Worm (Caenorhabditis elegans) whole organism, L1 larva: Measurements from ENCODE around the gene gem-1.

ENCODE experiments used
- C04F5.9 ChIP-seq: sonication (generic microtip); optimal IDR thresholded peaks from 2 replicates; lab custom pipeline; 2016; ENCODE audit warnings: missing genetic modification characterization, missing compliant biosample characterization
- Y116A8C.19 ChIP-seq: sonication (generic microtip); optimal IDR thresholded peaks from 2 replicates; lab custom pipeline; 2016; ENCODE audit warnings: missing compliant biosample characterization, missing genetic modification characterization, borderline replicate concordance
- aha-1 ChIP-seq: fragments of 150-350 bp; optimal IDR thresholded peaks from 2 replicates; lab custom pipeline; 2014; ENCODE audit warnings: missing biosample characterization, missing genetic modification characterization
- blmp-1 ChIP-seq: fragments of 150-350 bp; optimal IDR thresholded peaks from 2 replicates; lab custom pipeline; 2014; ENCODE audit warnings: missing biosample characterization, missing genetic modification characterization
- ceh-63 ChIP-seq: fragments of 200-800 bp; sonication (Bioruptor generic); optimal IDR thresholded peaks from 2 replicates; lab custom pipeline; 2018; ENCODE audit warnings: mild to moderate bottlenecking, missing genetic modification characterization, missing compliant biosample characterization
- dsc-1 ChIP-seq: sonication (generic microtip); optimal IDR thresholded peaks from 2 replicates; lab custom pipeline; 2016; ENCODE audit warnings: mild to moderate bottlenecking, missing genetic modification characterization, missing compliant biosample characterization
- efl-1 ChIP-seq, 4 experiments: fragments of 150-350 bp; optimal IDR thresholded peaks in 3 of 4; peaks in 1 of 4; 1 replicate in 1 of 4; 2 replicates in 3 of 4; lab custom pipeline; 2014; ENCODE audit warnings: missing biosample characterization in 2 of 4, missing genetic modification characterization in 2 of 4, missing genetic modification reagents in 2 of 4
- efl-3 ChIP-seq: fragments of 200-800 bp; sonication (Bioruptor generic); optimal IDR thresholded peaks from 2 replicates; lab custom pipeline; 2018; ENCODE audit warnings: mild to moderate bottlenecking, missing genetic modification characterization, missing compliant biosample characterization
- elt-2 ChIP-seq: sonication (generic microtip); optimal IDR thresholded peaks from 2 replicates; lab custom pipeline; 2016; ENCODE audit warnings: missing genetic modification characterization, mild to moderate bottlenecking, inconsistent platforms, missing compliant biosample characterization, missing genetic modification reagents
- elt-3 ChIP-seq, 6 experiments: fragments of 150-350 bp in 1 of 6; sonication (generic microtip); optimal IDR thresholded peaks; 2 replicates each; lab custom pipeline; 2017 to 2018; ENCODE audit warnings: missing biosample characterization in 6 of 6, missing genetic modification characterization in 6 of 6, inconsistent platforms in 1 of 6
- grh-1 ChIP-seq: fragments of 200-800 bp; sonication (Bioruptor generic); IDR thresholded peaks from 2 replicates; pipeline ENCODE4 v1.3.6; 2022; ENCODE audit warnings: missing genetic modification reagents, missing genetic modification characterization, missing compliant biosample characterization
- hpl-2 ChIP-seq: fragments of 150-350 bp; optimal IDR thresholded peaks from 2 replicates; lab custom pipeline; 2014; ENCODE audit warnings: missing biosample characterization, missing genetic modification reagents, missing genetic modification characterization
- lin-13 ChIP-seq: fragments of 150-350 bp; optimal IDR thresholded peaks from 2 replicates; lab custom pipeline; 2014; ENCODE audit warnings: missing biosample characterization, missing genetic modification reagents, missing genetic modification characterization
- lin-14 ChIP-seq: fragments of 200-800 bp; sonication (Bioruptor generic); optimal IDR thresholded peaks from 2 replicates; lab custom pipeline; 2018; ENCODE audit warnings: mild to moderate bottlenecking, missing genetic modification characterization, moderate library complexity, missing compliant biosample characterization
- lin-15B ChIP-seq: fragments of 150-350 bp; sonication (generic microtip); optimal IDR thresholded peaks from 3 replicates; lab custom pipeline; 2014; ENCODE audit warnings: missing biosample characterization, missing genetic modification characterization
- lin-35 ChIP-seq, 2 experiments: fragments of 150-350 bp; optimal IDR thresholded peaks; 2 replicates each; lab custom pipeline; 2014; ENCODE audit warnings: missing biosample characterization in 2 of 2, missing genetic modification characterization in 2 of 2, missing genetic modification reagents in 2 of 2
- lir-3 ChIP-seq: sonication (generic microtip); optimal IDR thresholded peaks from 2 replicates; lab custom pipeline; 2016; ENCODE audit warnings: mild to moderate bottlenecking, missing genetic modification characterization, moderate library complexity, missing compliant biosample characterization; ENCODE audit not compliant: poor library complexity
- mab-9 ChIP-seq: fragments of 200-800 bp; sonication (Bioruptor generic); IDR thresholded peaks from 2 replicates; pipeline ENCODE4 v1.3.6; 2022; ENCODE audit warnings: missing genetic modification reagents, missing genetic modification characterization, missing compliant biosample characterization
- mep-1 ChIP-seq: fragments of 150-350 bp; optimal IDR thresholded peaks from 2 replicates; lab custom pipeline; 2014; ENCODE audit warnings: missing biosample characterization, missing genetic modification characterization
- nhr-11 ChIP-seq: fragments of 150-350 bp; optimal IDR thresholded peaks from 2 replicates; lab custom pipeline; 2014; ENCODE audit warnings: missing biosample characterization, missing genetic modification characterization
- nhr-20 ChIP-seq: sonication (generic microtip); optimal IDR thresholded peaks from 2 replicates; lab custom pipeline; 2016; ENCODE audit warnings: mild to moderate bottlenecking, missing genetic modification characterization, missing compliant biosample characterization
- nhr-28 ChIP-seq: fragments of 150-350 bp; optimal IDR thresholded peaks from 2 replicates; lab custom pipeline; 2014; ENCODE audit warnings: missing biosample characterization, missing genetic modification characterization
- nhr-47 ChIP-seq: sonication (generic microtip); optimal IDR thresholded peaks from 2 replicates; lab custom pipeline; 2016; ENCODE audit warnings: mild to moderate bottlenecking, missing genetic modification characterization, moderate library complexity, missing compliant biosample characterization
- nhr-71 ChIP-seq: sonication (generic microtip); optimal IDR thresholded peaks from 2 replicates; lab custom pipeline; 2016; ENCODE audit warnings: mild to moderate bottlenecking, missing genetic modification characterization, moderate library complexity, missing compliant biosample characterization
- nhr-76 ChIP-seq: sonication (generic microtip); optimal IDR thresholded peaks from 2 replicates; lab custom pipeline; 2017; ENCODE audit warnings: missing biosample characterization, missing genetic modification characterization
- nhr-84 ChIP-seq: sonication (generic microtip); optimal IDR thresholded peaks from 2 replicates; lab custom pipeline; 2017; ENCODE audit warnings: missing biosample characterization, missing genetic modification characterization
- nhr-85 ChIP-seq: sonication (generic microtip); peaks from one replicate; lab custom pipeline; 2016; ENCODE audit warnings: missing genetic modification characterization, inconsistent platforms, missing compliant biosample characterization
- nhr-90 ChIP-seq: sonication (generic microtip); optimal IDR thresholded peaks from 2 replicates; lab custom pipeline; 2016; ENCODE audit warnings: mild to moderate bottlenecking, missing genetic modification characterization, missing compliant biosample characterization; ENCODE audit not compliant: poor library complexity
- pag-3 ChIP-seq: sonication (generic microtip); optimal IDR thresholded peaks from 2 replicates; lab custom pipeline; 2017; ENCODE audit warnings: missing genetic modification characterization, mild to moderate bottlenecking, missing compliant biosample characterization, antibody characterized with exemption, borderline replicate concordance; ENCODE audit not compliant: insufficient read depth
- rnt-1 ChIP-seq: sonication (generic microtip); optimal IDR thresholded peaks from 2 replicates; lab custom pipeline; 2016; ENCODE audit warnings: mild to moderate bottlenecking, missing genetic modification characterization, moderate library complexity, missing compliant biosample characterization
- skn-1 ChIP-seq: fragments of 150-350 bp; optimal IDR thresholded peaks from 2 replicates; lab custom pipeline; 2014; ENCODE audit warnings: missing biosample characterization, missing genetic modification characterization
- snpc-4 ChIP-seq: fragments of 150-350 bp; optimal IDR thresholded peaks from 2 replicates; lab custom pipeline; 2014; ENCODE audit warnings: missing biosample characterization, missing genetic modification characterization
- snu-23 ChIP-seq: sonication (generic microtip); optimal IDR thresholded peaks from 2 replicates; lab custom pipeline; 2016; ENCODE audit warnings: missing genetic modification characterization, missing compliant biosample characterization
- sptf-1 ChIP-seq: fragments of 150-350 bp; optimal IDR thresholded peaks from 2 replicates; lab custom pipeline; 2014; ENCODE audit warnings: missing biosample characterization, missing genetic modification characterization
- swsn-7 ChIP-seq: sonication (generic microtip); optimal IDR thresholded peaks from 2 replicates; lab custom pipeline; 2016; ENCODE audit warnings: missing genetic modification characterization, missing compliant biosample characterization
- tbx-2 ChIP-seq: sonication (generic microtip); optimal IDR thresholded peaks from 2 replicates; lab custom pipeline; 2016; ENCODE audit warnings: missing genetic modification characterization, missing compliant biosample characterization
- tlp-1 ChIP-seq: fragments of 150-350 bp; optimal IDR thresholded peaks from 2 replicates; lab custom pipeline; 2014; ENCODE audit warnings: missing biosample characterization, missing genetic modification characterization
- unc-86 ChIP-seq: sonication (generic microtip); optimal IDR thresholded peaks from 2 replicates; lab custom pipeline; 2016; ENCODE audit warnings: missing genetic modification characterization, missing compliant biosample characterization

gem-1 gene

ce11 chrX:13376851-13377250 is at the start of gene gem-1, which contains the start of gene C49F8.14:
TSS of gene gem-1 (minus strand) at chrX:13376992.
TSS of gene C49F8.14 (minus strand) at chrX:13376949.
- TF ChIP-seq C04F5.9 (tag; lab: Kevin White, UChicago) (no peak), swsn-7 (no peak), snpc-4 (tag; lab: Kevin White, UChicago) (no peak), mep-1 (no peak), grh-1 (GFP tag; lab: Robert Waterston, UW) (no peak), aha-1 (tag; lab: Kevin White, UChicago) (no peak), hpl-2 (no peak), nhr-11 (tag; lab: Kevin White, UChicago) (no peak), lin-35 (GFP tag; optimal IDR thresholded peaks at IDR 0.05; lab: Kevin White, UChicago) (no peak), nhr-28 (no peak)

- TF ChIP-seq nhr-85 (tag; lab: Kevin White, UChicago): no peak
- no peak for TF ChIP-seq tlp-1
- no peak for TF ChIP-seq unc-86 (tag; lab: Kevin White, UChicago)
- TF ChIP-seq nhr-76 (tag; lab: Kevin White, UChicago): no peak
- no peak for TF ChIP-seq aha-1 (tag; lab: Kevin White, UChicago)
- no peak for TF ChIP-seq nhr-90 (tag; lab: Kevin White, UChicago)
- TF ChIP-seq sptf-1 (tag; lab: Kevin White, UChicago): no peak
- no peak for TF ChIP-seq C04F5.9 (tag; lab: Kevin White, UChicago)
- no peak for TF ChIP-seq tbx-2 (tag; lab: Kevin White, UChicago)
- TF ChIP-seq lin-13: no peak
Observed at ce11 chrX:13423340-13423739, 46.5 kb upstream of the gem-1 start, which contains the start of gene fkh-3. TSS of gene fkh-3 (minus strand) at chrX:13423440.

ce11 chrX:13421068-13421467 is 44.3 kb upstream of the gem-1 start:
- TF ChIP-seq mab-9 (no peak), lin-35 (GFP tag; optimal IDR thresholded peaks at IDR 0.05; lab: Kevin White, UChicago) (peak in 1 of 2 experiments; percentile 3), skn-1 (tag; lab: Kevin White, UChicago) (no peak), elt-2 (tag; lab: Kevin White, UChicago) (peak; percentile 57), tlp-1 (no peak), efl-1 (optimal IDR thresholded peaks at IDR 0.05; lab: Kevin White, UChicago) (no peak), efl-1 (GFP tag; optimal IDR thresholded peaks at IDR 0.05 in 1 of 2; lab: Kevin White, UChicago) (no peak), efl-3 (GFP tag; lab: Kevin White, UChicago) (no peak)
- TF ChIP-seq, all 84 proteins: peak for 2

DNA sequence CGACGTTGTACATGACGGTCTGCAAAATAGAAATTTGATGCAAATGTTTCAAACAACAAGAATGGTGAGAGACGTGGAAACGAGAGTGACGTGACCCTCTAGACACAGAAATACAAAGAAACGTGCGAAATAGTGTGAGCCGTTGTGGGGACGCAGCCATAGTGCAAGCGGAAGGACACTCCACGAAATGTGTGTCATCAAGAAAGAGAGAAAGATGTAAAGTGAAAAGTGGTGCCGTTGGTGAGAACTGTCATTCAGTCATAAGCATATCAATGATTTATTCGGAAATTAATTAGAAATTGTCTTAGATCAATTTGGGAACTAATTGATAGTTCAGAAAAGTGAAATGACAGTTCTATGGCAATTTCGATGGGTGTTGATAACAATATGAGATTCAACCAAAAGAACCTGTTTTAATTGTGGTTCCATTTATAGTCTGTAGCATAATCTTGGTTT is 43.1 kb upstream of the gem-1 start, which contains the start of gene C29F7.3:
Gene C29F7.3 (minus strand): TSS at position 51 of the 456 bp plus-strand sequence.
- TF ChIP-seq lir-3 (tag; lab: Kevin White, UChicago) (peak; percentile 9), nhr-47 (tag; lab: Kevin White, UChicago) (peak; percentile 7), efl-1 (optimal IDR thresholded peaks at IDR 0.05; lab: Kevin White, UChicago) (peak in 1 of 2 experiments; percentile 21), efl-1 (GFP tag; optimal IDR thresholded peaks at IDR 0.05 in 1 of 2; lab: Kevin White, UChicago) (no peak), nhr-71 (peak; percentile 10), tbx-2 (tag; lab: Kevin White, UChicago) (no peak), blmp-1 (tag; lab: Kevin White, UChicago) (peak; percentile 62), rnt-1 (tag; lab: Kevin White, UChicago) (peak; percentile 23), Y116A8C.19 (tag; lab: Kevin White, UChicago) (no peak), elt-3 (tag; optimal IDR thresholded peaks at IDR 0.05; lab: Kevin White, UChicago) (peak in 1 of 6 experiments; percentile 27), pag-3 (tag; lab: Kevin White, UChicago) (no peak), nhr-85 (tag; lab: Kevin White, UChicago) (peak; percentile 67), snu-23 (GFP tag; lab: Kevin White, UChicago) (peak; percentile 42), ceh-63 (GFP tag; lab: Kevin White, UChicago) (no peak), sptf-1 (tag; lab: Kevin White, UChicago) (no peak), hpl-2 (no peak), lin-15B (tag; lab: Kevin White, UChicago) (no peak), dsc-1 (tag; lab: Kevin White, UChicago) (no peak), swsn-7 (no peak), nhr-84 (tag; lab: Kevin White, UChicago) (no peak), nhr-20 (tag; lab: Kevin White, UChicago) (peak; percentile 21), lin-14 (GFP tag; lab: Kevin White, UChicago) (peak; percentile 64), lin-35 (GFP tag; optimal IDR thresholded peaks at IDR 0.05; lab: Kevin White, UChicago) (peak in 1 of 2 experiments; percentile 17)
